Worm (Caenorhabditis elegans) whole organism, L4 larva: Measurements from ENCODE around the gene C47E8.3.

Source experiments
- T20F7.1 ChIP-seq: fragments of 200-800 bp; sonication (Bioruptor generic); optimal IDR thresholded peaks from 2 replicates; lab custom pipeline; 2018; ENCODE audit warnings: mild to moderate bottlenecking, missing genetic modification characterization, missing compliant biosample characterization
- T26A8.4 ChIP-seq: fragments of 200-800 bp; sonication (Bioruptor generic); IDR thresholded peaks from 2 replicates; pipeline ENCODE4 v1.3.6; 2022; ENCODE audit warnings: missing genetic modification characterization, missing compliant biosample characterization
- Y105C5A.15 ChIP-seq: fragments of 200-800 bp; sonication (Bioruptor generic); IDR thresholded peaks from 2 replicates; pipeline ENCODE4 v1.3.6; 2022; ENCODE audit warnings: missing genetic modification characterization, missing compliant biosample characterization
- Y48G9A.11 ChIP-seq: fragments of 200-800 bp; sonication (Bioruptor generic); IDR thresholded peaks from 2 replicates; pipeline ENCODE4 v1.3.6; 2022; ENCODE audit warnings: missing genetic modification reagents, missing genetic modification characterization, missing compliant biosample characterization
- Y75B8A.6 ChIP-seq: fragments of 200-800 bp; sonication (Bioruptor generic); IDR thresholded peaks from 2 replicates; pipeline ENCODE4 v1.3.6; 2022; ENCODE audit warnings: missing genetic modification reagents, missing genetic modification characterization, missing compliant biosample characterization
- aha-1 ChIP-seq: fragments of 150-350 bp; peaks from one replicate; lab custom pipeline; 2014; ENCODE audit warnings: missing biosample characterization, missing genetic modification characterization
- aly-2 ChIP-seq: sonication (generic microtip); optimal IDR thresholded peaks from 2 replicates; lab custom pipeline; 2018; ENCODE audit warnings: missing biosample characterization, missing genetic modification characterization
- arid-1 ChIP-seq: fragments of 200-800 bp; sonication (Bioruptor generic); conservative IDR thresholded peaks from 2 replicates; pipeline ENCODE4 v1.3.6; 2022; ENCODE audit warnings: missing genetic modification reagents, missing genetic modification characterization, missing compliant biosample characterization
- attf-4 ChIP-seq: sonication (generic microtip); optimal IDR thresholded peaks from 3 replicates; lab custom pipeline; 2017; ENCODE audit warnings: missing biosample characterization, missing genetic modification characterization
- ceh-20 ChIP-seq: fragments of 200-800 bp; sonication (Bioruptor generic); IDR thresholded peaks from 2 replicates; pipeline ENCODE4 v1.3.6; 2022; ENCODE audit warnings: missing genetic modification reagents, missing genetic modification characterization, missing compliant biosample characterization
- ceh-28 ChIP-seq: fragments of 150-350 bp; optimal IDR thresholded peaks from 2 replicates; lab custom pipeline; 2014; ENCODE audit warnings: missing biosample characterization, missing genetic modification reagents, missing genetic modification characterization
- ceh-44 ChIP-seq: fragments of 200-800 bp; sonication (Bioruptor generic); IDR thresholded peaks from 2 replicates; pipeline ENCODE4 v1.3.6; 2022; ENCODE audit warnings: missing genetic modification reagents, missing genetic modification characterization, missing compliant biosample characterization
- ces-1 ChIP-seq: fragments of 150-350 bp; sonication (generic microtip); optimal IDR thresholded peaks from 4 replicates; lab custom pipeline; 2014; ENCODE audit warnings: missing biosample characterization, missing genetic modification reagents, missing genetic modification characterization
- ctbp-1 ChIP-seq: fragments of 200-800 bp; sonication (Bioruptor generic); IDR thresholded peaks from 2 replicates; pipeline ENCODE4 v1.3.6; 2022; ENCODE audit warnings: missing genetic modification reagents, missing genetic modification characterization, missing compliant biosample characterization
- daf-16 ChIP-seq, 3 experiments: sonication (generic microtip); optimal IDR thresholded peaks; 2 replicates each; lab custom pipeline; 2016 to 2017; ENCODE audit warnings: missing genetic modification characterization in 3 of 3, missing genetic modification reagents in 3 of 3, mild to moderate bottlenecking in 2 of 3, missing compliant biosample characterization in 2 of 3, missing biosample characterization in 1 of 3, moderate library complexity in 1 of 3
- daf-8 ChIP-seq: fragments of 200-800 bp; sonication (Bioruptor generic); IDR thresholded peaks from 2 replicates; pipeline ENCODE4 v1.3.6; 2022; ENCODE audit warnings: missing genetic modification characterization, missing compliant biosample characterization
- dmd-6 ChIP-seq: fragments of 200-800 bp; sonication (Bioruptor generic); IDR thresholded peaks from 2 replicates; pipeline ENCODE4 v1.3.6; 2022; ENCODE audit warnings: missing genetic modification reagents, missing genetic modification characterization, missing compliant biosample characterization
- dmd-8 ChIP-seq: fragments of 200-800 bp; sonication (Bioruptor generic); IDR thresholded peaks from 2 replicates; pipeline ENCODE4 v1.3.6; 2022; ENCODE audit warnings: missing genetic modification characterization, missing compliant biosample characterization
- egl-43 ChIP-seq: fragments of 200-800 bp; sonication (Bioruptor generic); IDR thresholded peaks from 2 replicates; pipeline ENCODE4 v1.3.6; 2022; ENCODE audit warnings: missing genetic modification reagents, missing genetic modification characterization, missing compliant biosample characterization
- hif-1 ChIP-seq, 2 experiments: sonication (generic microtip); optimal IDR thresholded peaks; 2 replicates each; lab custom pipeline; 2016 to 2017; ENCODE audit warnings: missing compliant biosample characterization in 2 of 2, missing genetic modification characterization in 2 of 2, missing genetic modification reagents in 2 of 2, missing genotype in 2 of 2, mild to moderate bottlenecking in 1 of 2
- hmg-1.1 ChIP-seq: fragments of 200-800 bp; sonication (Bioruptor generic); IDR thresholded peaks from 2 replicates; pipeline ENCODE4 v1.3.6; 2022; ENCODE audit warnings: missing genetic modification reagents, missing genetic modification characterization, missing compliant biosample characterization
- lim-7 ChIP-seq: fragments of 200-800 bp; sonication (Bioruptor generic); IDR thresholded peaks from 2 replicates; pipeline ENCODE4 v1.3.6; 2022; ENCODE audit warnings: missing genetic modification characterization, missing compliant biosample characterization
- lin-1 ChIP-seq: fragments of 200-800 bp; sonication (Bioruptor generic); IDR thresholded peaks from 2 replicates; pipeline ENCODE4 v1.3.6; 2022; ENCODE audit warnings: missing genetic modification reagents, missing genetic modification characterization, missing compliant biosample characterization
- lin-29 ChIP-seq: fragments of 200-800 bp; sonication (Bioruptor generic); IDR thresholded peaks from 2 replicates; pipeline ENCODE4 v1.3.6; 2022; ENCODE audit warnings: missing genetic modification reagents, missing genetic modification characterization, missing compliant biosample characterization
- lin-38 ChIP-seq: fragments of 200-800 bp; sonication (Bioruptor generic); IDR thresholded peaks from 2 replicates; pipeline ENCODE4 v1.3.6; 2022; ENCODE audit warnings: missing genetic modification reagents, missing genetic modification characterization, missing compliant biosample characterization
- madf-9 ChIP-seq: fragments of 200-800 bp; sonication (Bioruptor generic); conservative IDR thresholded peaks from 2 replicates; pipeline ENCODE4 v1.3.6; 2022; ENCODE audit warnings: missing genetic modification reagents, missing genetic modification characterization, missing compliant biosample characterization
- mes-2 ChIP-seq: sonication (generic microtip); optimal IDR thresholded peaks from 2 replicates; lab custom pipeline; 2016; ENCODE audit warnings: missing genotype, mild to moderate bottlenecking, missing genetic modification characterization, missing compliant biosample characterization; ENCODE audit not compliant: poor library complexity, severe bottlenecking
- mxl-2 ChIP-seq: fragments of 200-800 bp; sonication (Bioruptor generic); conservative IDR thresholded peaks from 2 replicates; pipeline ENCODE4 v1.3.6; 2022; ENCODE audit warnings: missing genetic modification reagents, missing genetic modification characterization, missing compliant biosample characterization
- nhr-102 ChIP-seq: sonication (generic microtip); optimal IDR thresholded peaks from 2 replicates; lab custom pipeline; 2016; ENCODE audit warnings: mild to moderate bottlenecking, missing genetic modification characterization, moderate library complexity, missing compliant biosample characterization
- nhr-111 ChIP-seq: fragments of 200-800 bp; sonication (Bioruptor generic); optimal IDR thresholded peaks from 2 replicates; lab custom pipeline; 2018; ENCODE audit warnings: mild to moderate bottlenecking, missing genetic modification characterization, missing compliant biosample characterization
- nhr-6 ChIP-seq: fragments of 150-350 bp; optimal IDR thresholded peaks from 2 replicates; lab custom pipeline; 2014; ENCODE audit warnings: missing biosample characterization, missing genetic modification characterization
- nhr-77 ChIP-seq: fragments of 150-350 bp; optimal IDR thresholded peaks from 2 replicates; lab custom pipeline; 2014; ENCODE audit warnings: missing biosample characterization, missing genetic modification characterization
- pha-4 ChIP-seq, 2 experiments: fragments of 150-350 bp in 1 of 2; fragments of 200-800 bp in 1 of 2; sonication (Bioruptor generic) in 1 of 2; IDR thresholded peaks in 1 of 2; optimal IDR thresholded peaks in 1 of 2; 2 replicates each; pipeline versions ENCODE4 v1.3.6 to Lab custom; 2014 to 2022; ENCODE audit warnings: missing genetic modification characterization in 2 of 2, missing genetic modification reagents in 2 of 2, missing biosample characterization in 1 of 2, missing compliant biosample characterization in 1 of 2
- php-3 ChIP-seq: fragments of 200-800 bp; sonication (Bioruptor generic); IDR thresholded peaks from 2 replicates; pipeline ENCODE4 v1.3.6; 2022; ENCODE audit warnings: missing genetic modification reagents, missing genetic modification characterization, missing compliant biosample characterization
- rbr-2 ChIP-seq: sonication (generic microtip); optimal IDR thresholded peaks from 2 replicates; lab custom pipeline; 2016; ENCODE audit warnings: missing genotype, missing genetic modification characterization, missing compliant biosample characterization
- set-16 ChIP-seq: fragments of 200-800 bp; sonication (Bioruptor generic); IDR thresholded peaks from 2 replicates; pipeline ENCODE4 v1.3.6; 2022; ENCODE audit warnings: missing genetic modification reagents, missing genetic modification characterization, missing compliant biosample characterization
- snpc-1.2 ChIP-seq: fragments of 200-800 bp; sonication (Bioruptor generic); IDR thresholded peaks from 2 replicates; pipeline ENCODE4 v1.3.6; 2022; ENCODE audit warnings: missing genetic modification reagents, missing genetic modification characterization, missing compliant biosample characterization
- tra-1 ChIP-seq: fragments of 200-800 bp; sonication (Bioruptor generic); IDR thresholded peaks from 2 replicates; pipeline ENCODE4 v1.3.6; 2022; ENCODE audit warnings: missing genetic modification reagents, missing genetic modification characterization, missing compliant biosample characterization
- unc-130 ChIP-seq: sonication (generic microtip); optimal IDR thresholded peaks from 2 replicates; lab custom pipeline; 2016; ENCODE audit warnings: missing genetic modification reagents, missing genetic modification characterization, missing compliant biosample characterization
- vab-7 ChIP-seq: fragments of 200-800 bp; sonication (Bioruptor generic); IDR thresholded peaks from 2 replicates; pipeline ENCODE4 v1.3.6; 2022; ENCODE audit warnings: missing genetic modification reagents, missing genetic modification characterization, missing compliant biosample characterization
- zag-1 ChIP-seq: fragments of 150-350 bp; optimal IDR thresholded peaks from 2 replicates; lab custom pipeline; 2014; ENCODE audit warnings: missing biosample characterization, missing genetic modification characterization
- zfp-3 ChIP-seq: fragments of 200-800 bp; sonication (Bioruptor generic); conservative IDR thresholded peaks from 2 replicates; pipeline ENCODE4 v1.3.6; 2022; ENCODE audit warnings: missing genetic modification reagents, missing genetic modification characterization, missing compliant biosample characterization
- zip-11 ChIP-seq: fragments of 200-800 bp; sonication (Bioruptor generic); IDR thresholded peaks from 2 replicates; pipeline ENCODE4 v1.3.6; 2022; ENCODE audit warnings: missing genetic modification characterization, missing compliant biosample characterization
- ztf-11 ChIP-seq: fragments of 150-350 bp; optimal IDR thresholded peaks from 2 replicates; lab custom pipeline; 2014; ENCODE audit warnings: missing biosample characterization, missing genetic modification characterization

C47E8.3 gene

DNA sequence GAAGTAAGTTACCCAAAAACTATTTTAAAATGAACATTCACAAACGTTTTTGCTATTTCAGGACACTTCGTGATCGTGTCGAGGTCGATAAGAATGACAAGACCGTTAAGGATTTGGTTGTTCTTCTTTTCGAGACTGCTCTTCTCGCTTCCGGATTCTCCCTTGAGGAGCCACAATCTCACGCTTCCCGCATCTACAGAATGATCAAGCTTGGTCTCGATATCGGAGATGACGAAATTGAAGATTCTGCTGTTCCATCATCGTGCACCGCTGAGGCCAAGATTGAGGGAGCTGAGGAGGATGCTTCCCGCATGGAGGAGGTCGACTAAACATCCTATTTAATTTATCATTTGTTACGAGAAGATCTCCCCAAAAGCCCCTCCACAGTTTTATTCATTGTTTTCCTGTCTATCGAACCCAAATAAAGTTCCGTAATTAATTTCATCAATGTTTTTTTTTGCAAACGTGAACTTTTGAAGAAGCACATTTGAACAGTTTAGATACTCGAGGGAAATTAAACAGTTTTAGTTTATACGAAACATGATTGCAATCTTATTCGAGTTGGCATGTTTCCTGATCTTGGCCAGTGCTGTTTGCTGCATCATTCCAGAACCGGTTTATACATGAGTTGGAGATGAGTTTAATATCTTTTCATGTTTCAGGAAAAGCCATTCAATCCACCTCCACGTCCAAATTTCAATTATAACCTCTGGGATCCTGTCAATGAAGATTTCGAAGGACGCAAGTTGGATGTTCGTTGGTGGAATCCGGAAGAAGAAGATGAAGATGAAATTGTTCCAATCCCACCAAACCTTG is 8.2 kb downstream of the C47E8.3 start, which contains the start of gene C47E8.11 (continued):
- TF ChIP-seq nhr-111 (GFP tag; lab: Kevin White, UChicago) (peak; percentile 20), php-3 (GFP tag; lab: Robert Waterston, UW) (0 out of 2 replicates have a peak, but pooled peaks have one; percentile 35), tra-1 (GFP tag; lab: Robert Waterston, UW) (no peak), snpc-1.2 (GFP tag; lab: Robert Waterston, UW) (peak; percentile 50), hmg-1.1 (GFP tag; lab: Robert Waterston, UW) (peak; percentile 39), ztf-11 (tag; lab: Kevin White, UChicago) (no peak), lin-29 (peak; percentile 31; the same call in 1 of the 2 replicates), ceh-20 (GFP tag; lab: Robert Waterston, UW) (peak; percentile 44; the same call in 1 of the 2 replicates), ceh-28 (no peak), aha-1 (tag; lab: Kevin White, UChicago) (peak; percentile 98), daf-16 (GFP tag; optimal IDR thresholded peaks at IDR 0.05; lab: Kevin White, UChicago) (no peak), daf-16 (tag; optimal IDR thresholded peaks at IDR 0.05; lab: Kevin White, UChicago) (peak; percentile 86), zag-1 (tag; lab: Kevin White, UChicago) (no peak), T20F7.1 (GFP tag; lab: Kevin White, UChicago) (peak; percentile 64), zfp-3 (peak; percentile 92), nhr-77 (tag; lab: Kevin White, UChicago) (no peak), rbr-2 (peak; percentile 3), Y75B8A.6 (peak; percentile 59), Y48G9A.11 (peak; percentile 64; the same call in 1 of the 2 replicates), zip-11 (0 out of 2 replicates have a peak, but pooled peaks have one; percentile 5), T26A8.4 (GFP tag; lab: Robert Waterston, UW) (peak; percentile 77), Y105C5A.15 (no peak; the same call in 1 of the 2 replicates), lim-7 (GFP tag; lab: Robert Waterston, UW) (peak; percentile 65), pha-4 (GFP tag; IDR thresholded peaks at IDR 0.05; lab: Robert Waterston, UW) (peak; percentile 51), pha-4 (tag; optimal IDR thresholded peaks at IDR 0.05; lab: Kevin White, UChicago) (peak; percentile 67), aly-2 (peak; percentile 100), ces-1 (GFP tag; lab: Kevin White, UChicago) (no peak)
- TF ChIP-seq, all 104 proteins: peak for 40

DNA sequence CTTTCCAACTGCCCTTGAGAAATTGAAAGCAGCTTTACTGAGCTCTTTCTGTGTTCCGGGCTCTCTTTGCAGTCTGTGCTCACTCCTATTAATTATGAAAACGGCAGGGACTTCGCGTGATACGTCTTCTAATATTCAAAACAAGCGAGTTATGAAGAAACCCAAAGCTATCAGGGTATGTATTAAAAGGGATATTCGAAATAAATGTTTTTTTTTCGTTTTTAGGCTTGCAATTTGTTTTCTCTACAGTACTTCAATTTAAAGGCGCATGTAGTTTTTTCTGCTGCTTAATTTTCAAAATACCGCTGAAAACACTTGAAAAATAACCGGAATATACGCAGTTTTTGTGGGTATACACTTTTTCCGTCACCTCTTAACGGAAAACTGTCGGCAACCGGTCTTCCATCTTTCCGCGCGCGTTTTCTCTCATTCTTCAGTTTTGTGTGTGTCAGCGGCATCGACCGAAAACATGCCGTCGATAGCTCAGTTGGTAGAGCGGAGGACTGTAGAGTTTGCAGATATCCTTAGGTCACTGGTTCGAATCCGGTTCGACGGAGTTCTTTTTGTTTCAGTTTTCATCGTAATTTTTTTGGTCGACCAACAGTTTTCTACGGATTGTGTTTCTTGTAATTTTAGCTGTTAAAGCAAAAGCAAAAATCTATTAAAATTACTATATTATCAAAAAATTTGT is 9.1 kb downstream of the C47E8.3 start, which contains the start of gene gasr-8:
TSS of gene gasr-8 (plus strand) at position 51 of the 691 bp plus-strand sequence.
- TF ChIP-seq lin-38 (GFP tag; lab: Robert Waterston, UW) = peak; percentile 58
- peak; percentile 72; the same call in 1 of the 2 replicates for TF ChIP-seq dmd-8
- TF ChIP-seq mxl-2 (GFP tag; lab: Robert Waterston, UW) = 0 out of 2 replicates have a peak, but pooled peaks have one; percentile 3
- TF ChIP-seq daf-16 (GFP tag; optimal IDR thresholded peaks at IDR 0.05; lab: Kevin White, UChicago) = no peak
- TF ChIP-seq daf-16 (tag; optimal IDR thresholded peaks at IDR 0.05; lab: Kevin White, UChicago) = peak; percentile 38
- peak; percentile 3 for TF ChIP-seq nhr-102
- TF ChIP-seq ctbp-1 (GFP tag; lab: Robert Waterston, UW) = no peak
- TF ChIP-seq daf-8 = no peak
- no peak for TF ChIP-seq hif-1 (tag; optimal IDR thresholded peaks at IDR 0.05; lab: Kevin White, UChicago)
- TF ChIP-seq vab-7 = peak; percentile 51; the same call in 1 of the 2 replicates
- peak; percentile 20 for TF ChIP-seq unc-130 (GFP tag; lab: Kevin White, UChicago)
- TF ChIP-seq lin-1 (GFP tag; lab: Robert Waterston, UW) = peak; percentile 69
- TF ChIP-seq arid-1 (GFP tag; lab: Robert Waterston, UW) = 0 out of 2 replicates have a peak, but pooled peaks have one; percentile 42
- 0 out of 2 replicates have a peak, but pooled peaks have one; percentile 22 for TF ChIP-seq madf-9 (GFP tag; lab: Robert Waterston, UW)
- TF ChIP-seq set-16 (GFP tag; lab: Robert Waterston, UW) = peak; percentile 4; the same call in 1 of the 2 replicates
- 0 out of 2 replicates have a peak, but pooled peaks have one; percentile 52 for TF ChIP-seq zfp-3
- 0 out of 2 replicates have a peak, but pooled peaks have one; percentile 10 for TF ChIP-seq lin-29
- TF ChIP-seq Y48G9A.11 = peak; percentile 29; the same call in 1 of the 2 replicates
- TF ChIP-seq ceh-44 (GFP tag; lab: Robert Waterston, UW) = 0 out of 2 replicates have a peak, but pooled peaks have one; percentile 42
- peak; percentile 68 for TF ChIP-seq mes-2
- TF ChIP-seq attf-4 (tag; lab: Kevin White, UChicago) = no peak
- peak; percentile 21 for TF ChIP-seq nhr-6 (tag; lab: Kevin White, UChicago)
- TF ChIP-seq zag-1 (tag; lab: Kevin White, UChicago) = no peak
- peak; percentile 71 for TF ChIP-seq egl-43 (GFP tag; lab: Robert Waterston, UW)
- peak; percentile 39 for TF ChIP-seq dmd-6 (GFP tag; lab: Robert Waterston, UW)
- peak; percentile 35 for TF ChIP-seq aha-1 (tag; lab: Kevin White, UChicago)
